Worm (Caenorhabditis elegans) whole organism, L4 larva: ENCODE data around the gene F40F8.4.

Source experiments
- D1046.2 ChIP-seq: fragments of 200-800 bp; sonication (Bioruptor generic); IDR thresholded peaks from 2 replicates; pipeline ENCODE4 v1.3.6; 2022; ENCODE audit warnings: missing genetic modification characterization, missing compliant biosample characterization
- F10B5.3 ChIP-seq: sonication (generic microtip); optimal IDR thresholded peaks from 2 replicates; lab custom pipeline; 2016; ENCODE audit warnings: mild to moderate bottlenecking, missing genetic modification characterization, missing compliant biosample characterization
- F44E2.7 ChIP-seq: fragments of 200-800 bp; sonication (Bioruptor generic); IDR thresholded peaks from 2 replicates; pipeline ENCODE4 v2.1.2; 2022; ENCODE audit warnings: missing genetic modification characterization, missing compliant biosample characterization
- F49E8.2 ChIP-seq: sonication (generic microtip); optimal IDR thresholded peaks from 2 replicates; lab custom pipeline; 2016; ENCODE audit warnings: missing compliant biosample characterization, mild to moderate bottlenecking, missing genetic modification characterization, borderline replicate concordance
- Y48G9A.11 ChIP-seq: fragments of 200-800 bp; sonication (Bioruptor generic); IDR thresholded peaks from 2 replicates; pipeline ENCODE4 v1.3.6; 2022; ENCODE audit warnings: missing genetic modification reagents, missing genetic modification characterization, missing compliant biosample characterization
- Y5F2A.4 ChIP-seq: fragments of 200-800 bp; sonication (Bioruptor generic); optimal IDR thresholded peaks from 2 replicates; lab custom pipeline; 2018; ENCODE audit warnings: mild to moderate bottlenecking, missing genetic modification characterization, missing compliant biosample characterization
- aha-1 ChIP-seq: fragments of 150-350 bp; peaks from one replicate; lab custom pipeline; 2014; ENCODE audit warnings: missing biosample characterization, missing genetic modification characterization
- aly-2 ChIP-seq: sonication (generic microtip); optimal IDR thresholded peaks from 2 replicates; lab custom pipeline; 2018; ENCODE audit warnings: missing biosample characterization, missing genetic modification characterization
- arid-1 ChIP-seq: fragments of 200-800 bp; sonication (Bioruptor generic); conservative IDR thresholded peaks from 2 replicates; pipeline ENCODE4 v1.3.6; 2022; ENCODE audit warnings: missing genetic modification reagents, missing genetic modification characterization, missing compliant biosample characterization
- attf-4 ChIP-seq: sonication (generic microtip); optimal IDR thresholded peaks from 3 replicates; lab custom pipeline; 2017; ENCODE audit warnings: missing biosample characterization, missing genetic modification characterization
- ceh-44 ChIP-seq: fragments of 200-800 bp; sonication (Bioruptor generic); IDR thresholded peaks from 2 replicates; pipeline ENCODE4 v1.3.6; 2022; ENCODE audit warnings: missing genetic modification reagents, missing genetic modification characterization, missing compliant biosample characterization
- ceh-62 ChIP-seq: sonication (generic microtip); optimal IDR thresholded peaks from 2 replicates; lab custom pipeline; 2017; ENCODE audit warnings: missing biosample characterization, missing genetic modification characterization
- ces-1 ChIP-seq: fragments of 150-350 bp; sonication (generic microtip); optimal IDR thresholded peaks from 4 replicates; lab custom pipeline; 2014; ENCODE audit warnings: missing biosample characterization, missing genetic modification reagents, missing genetic modification characterization
- daf-12 ChIP-seq: fragments of 150-350 bp; optimal IDR thresholded peaks from 2 replicates; lab custom pipeline; 2014; ENCODE audit warnings: missing biosample characterization, missing genetic modification reagents, missing genetic modification characterization
- daf-16 ChIP-seq, 3 experiments: sonication (generic microtip); optimal IDR thresholded peaks; 2 replicates each; lab custom pipeline; 2016 to 2017; ENCODE audit warnings: missing genetic modification characterization in 3 of 3, missing genetic modification reagents in 3 of 3, mild to moderate bottlenecking in 2 of 3, missing compliant biosample characterization in 2 of 3, missing biosample characterization in 1 of 3, moderate library complexity in 1 of 3
- dmd-8 ChIP-seq: fragments of 200-800 bp; sonication (Bioruptor generic); IDR thresholded peaks from 2 replicates; pipeline ENCODE4 v1.3.6; 2022; ENCODE audit warnings: missing genetic modification characterization, missing compliant biosample characterization
- dpl-1 ChIP-seq: fragments of 150-350 bp; optimal IDR thresholded peaks from 2 replicates; lab custom pipeline; 2014; ENCODE audit warnings: missing biosample characterization, missing genetic modification reagents, missing genetic modification characterization
- fos-1 ChIP-seq: fragments of 150-350 bp; optimal IDR thresholded peaks from 2 replicates; lab custom pipeline; 2014; ENCODE audit warnings: missing biosample characterization, missing genetic modification characterization
- hif-1 ChIP-seq, 2 experiments: sonication (generic microtip); optimal IDR thresholded peaks; 2 replicates each; lab custom pipeline; 2016 to 2017; ENCODE audit warnings: missing compliant biosample characterization in 2 of 2, missing genetic modification characterization in 2 of 2, missing genetic modification reagents in 2 of 2, missing genotype in 2 of 2, mild to moderate bottlenecking in 1 of 2
- lin-29 ChIP-seq: fragments of 200-800 bp; sonication (Bioruptor generic); IDR thresholded peaks from 2 replicates; pipeline ENCODE4 v1.3.6; 2022; ENCODE audit warnings: missing genetic modification reagents, missing genetic modification characterization, missing compliant biosample characterization
- lsy-2 ChIP-seq, 2 experiments: fragments of 150-350 bp in 1 of 2; sonication (generic microtip) in 1 of 2; optimal IDR thresholded peaks; 2 replicates each; lab custom pipeline; 2014 to 2017; ENCODE audit warnings: missing biosample characterization in 2 of 2, missing genetic modification characterization in 2 of 2
- madf-5 ChIP-seq, 2 experiments: fragments of 200-800 bp; sonication (Bioruptor generic); IDR thresholded peaks; 2 replicates each; pipeline ENCODE4 v1.3.6; 2022; ENCODE audit warnings: missing compliant biosample characterization in 2 of 2, missing genetic modification characterization in 2 of 2
- mdl-1 ChIP-seq, 2 experiments: fragments of 150-350 bp in 1 of 2; sonication (generic microtip) in 1 of 2; optimal IDR thresholded peaks; 2 replicates each; lab custom pipeline; 2014 to 2017; ENCODE audit warnings: missing biosample characterization in 2 of 2, missing genetic modification characterization in 2 of 2
- mes-2 ChIP-seq: sonication (generic microtip); optimal IDR thresholded peaks from 2 replicates; lab custom pipeline; 2016; ENCODE audit warnings: missing genotype, mild to moderate bottlenecking, missing genetic modification characterization, missing compliant biosample characterization; ENCODE audit not compliant: poor library complexity, severe bottlenecking
- mxl-2 ChIP-seq: fragments of 200-800 bp; sonication (Bioruptor generic); conservative IDR thresholded peaks from 2 replicates; pipeline ENCODE4 v1.3.6; 2022; ENCODE audit warnings: missing genetic modification reagents, missing genetic modification characterization, missing compliant biosample characterization
- mxl-3 ChIP-seq: fragments of 200-800 bp; sonication (Bioruptor generic); optimal IDR thresholded peaks from 2 replicates; lab custom pipeline; 2018; ENCODE audit warnings: mild to moderate bottlenecking, missing genetic modification characterization, missing compliant biosample characterization
- nhr-10 ChIP-seq: fragments of 150-350 bp; optimal IDR thresholded peaks from 2 replicates; lab custom pipeline; 2014; ENCODE audit warnings: missing biosample characterization, missing genetic modification characterization
- nhr-102 ChIP-seq: sonication (generic microtip); optimal IDR thresholded peaks from 2 replicates; lab custom pipeline; 2016; ENCODE audit warnings: mild to moderate bottlenecking, missing genetic modification characterization, moderate library complexity, missing compliant biosample characterization
- nhr-11 ChIP-seq: fragments of 150-350 bp; optimal IDR thresholded peaks from 2 replicates; lab custom pipeline; 2014; ENCODE audit warnings: missing biosample characterization, missing genetic modification characterization
- nhr-25 ChIP-seq: sonication (generic microtip); optimal IDR thresholded peaks from 2 replicates; lab custom pipeline; 2017; ENCODE audit warnings: missing genetic modification characterization, mild to moderate bottlenecking, missing compliant biosample characterization, antibody characterized with exemption, moderate library complexity, borderline replicate concordance; ENCODE audit not compliant: insufficient read depth
- nhr-28 ChIP-seq: fragments of 150-350 bp; optimal IDR thresholded peaks from 2 replicates; lab custom pipeline; 2014; ENCODE audit warnings: missing biosample characterization, missing genetic modification characterization
- nhr-48 ChIP-seq: sonication (generic microtip); optimal IDR thresholded peaks from 2 replicates; lab custom pipeline; 2016; ENCODE audit warnings: mild to moderate bottlenecking, missing genetic modification characterization, missing compliant biosample characterization
- nhr-6 ChIP-seq: fragments of 150-350 bp; optimal IDR thresholded peaks from 2 replicates; lab custom pipeline; 2014; ENCODE audit warnings: missing biosample characterization, missing genetic modification characterization
- nhr-77 ChIP-seq: fragments of 150-350 bp; optimal IDR thresholded peaks from 2 replicates; lab custom pipeline; 2014; ENCODE audit warnings: missing biosample characterization, missing genetic modification characterization
- pqm-1 ChIP-seq: sonication (generic microtip); optimal IDR thresholded peaks from 2 replicates; lab custom pipeline; 2017; ENCODE audit warnings: missing biosample characterization, missing genetic modification characterization
- rbr-2 ChIP-seq: sonication (generic microtip); optimal IDR thresholded peaks from 2 replicates; lab custom pipeline; 2016; ENCODE audit warnings: missing genotype, missing genetic modification characterization, missing compliant biosample characterization
- spr-3 ChIP-seq: fragments of 200-800 bp; sonication (Bioruptor generic); optimal IDR thresholded peaks from 2 replicates; lab custom pipeline; 2018; ENCODE audit warnings: mild to moderate bottlenecking, missing genetic modification characterization, missing compliant biosample characterization
- unc-130 ChIP-seq: sonication (generic microtip); optimal IDR thresholded peaks from 2 replicates; lab custom pipeline; 2016; ENCODE audit warnings: missing genetic modification reagents, missing genetic modification characterization, missing compliant biosample characterization
- unc-62 ChIP-seq, 3 experiments: fragments of 150-350 bp in 1 of 3; sonication (generic microtip); optimal IDR thresholded peaks in 2 of 3; peaks in 1 of 3; 1 replicate in 1 of 3; 2 replicates in 2 of 3; lab custom pipeline; 2014 to 2017; ENCODE audit warnings: missing biosample characterization in 3 of 3, missing genetic modification characterization in 3 of 3, missing genetic modification reagents in 3 of 3, missing genotype in 1 of 3

F40F8.4 gene

DNA sequence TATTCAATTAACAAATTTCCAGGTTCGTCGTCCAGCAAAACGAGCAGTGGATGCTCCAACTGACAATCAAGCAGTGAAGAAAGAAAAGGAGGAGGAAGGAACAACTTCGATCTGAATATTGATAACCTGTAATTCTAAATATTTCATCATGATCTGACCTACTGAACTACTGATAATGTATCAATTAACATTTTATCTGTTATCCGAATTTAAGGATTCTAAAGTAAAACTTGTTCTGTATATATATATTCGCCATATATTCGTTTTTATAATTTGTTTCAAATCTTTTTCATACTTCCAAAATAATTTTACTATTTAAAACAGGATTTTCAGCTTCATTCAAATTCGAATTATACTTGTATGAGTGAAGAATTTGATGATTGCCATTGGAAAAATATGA lies 32.2 kb downstream of the F40F8.4 start, which contains the start of gene apc-17:
apc-17 (plus strand) TSS at position 301 of the 400 bp plus-strand sequence.
- no peak for TF ChIP-seq attf-4 (tag; lab: Kevin White, UChicago)
- no peak for TF ChIP-seq fos-1 (tag; lab: Kevin White, UChicago)
- no peak for TF ChIP-seq ceh-62 (tag; lab: Kevin White, UChicago)
- no peak for TF ChIP-seq F10B5.3 (tag; lab: Kevin White, UChicago)
- no peak for TF ChIP-seq aly-2 (tag; lab: Kevin White, UChicago)
- no peak for TF ChIP-seq madf-5 (GFP tag; IDR thresholded peaks at IDR 0.05; lab: Robert Waterston, UW)

ce11 chrII:11105981-11106711 lies 33.9 kb downstream of the F40F8.4 start, which contains the start of gene nasp-1:
TSS of gene nasp-1 (plus strand) at chrII:11106612.
- TF ChIP-seq F49E8.2 (tag; lab: Kevin White, UChicago) (no peak), nhr-11 (tag; lab: Kevin White, UChicago) (no peak), Y48G9A.11 (peak; percentile 25; the same call in 1 of the 2 replicates), daf-16 (GFP tag; optimal IDR thresholded peaks at IDR 0.05; lab: Kevin White, UChicago) (no peak), daf-16 (tag; optimal IDR thresholded peaks at IDR 0.05; lab: Kevin White, UChicago) (peak; percentile 28), dpl-1 (GFP tag; lab: Kevin White, UChicago) (peak; percentile 73), lsy-2 (tag; optimal IDR thresholded peaks at IDR 0.05; lab: Kevin White, UChicago) (peak in 1 of 2 experiments; percentile 80), mes-2 (tag; lab: Kevin White, UChicago) (peak; percentile 86), unc-130 (GFP tag; lab: Kevin White, UChicago) (peak; percentile 18)
- TF ChIP-seq, all 104 proteins: peak for 6

- TF ChIP-seq unc-62 (GFP tag; optimal IDR thresholded peaks at IDR 0.05 in 1 of 2; lab: Kevin White, UChicago) (no peak), unc-62 (tag; optimal IDR thresholded peaks at IDR 0.05; lab: Kevin White, UChicago) (no peak), aha-1 (tag; lab: Kevin White, UChicago) (peak; percentile 89)
Measured at ce11 chrII:11104162-11104561, 35.9 kb downstream of the F40F8.4 start, which contains the start of gene C09H10.9. TSS of gene C09H10.9 (plus strand) at chrII:11104462.

ce11 chrII:11103657-11104056 lies 36.4 kb downstream of the F40F8.4 start, which contains the start of gene C09H10.5:
TSS of gene C09H10.5 (minus strand) at chrII:11103757.
- no peak for TF ChIP-seq ceh-44
- TF ChIP-seq unc-62 (GFP tag; optimal IDR thresholded peaks at IDR 0.05 in 1 of 2; lab: Kevin White, UChicago): peak in 1 of 2 experiments; percentile 17
- no peak for TF ChIP-seq unc-62 (tag; optimal IDR thresholded peaks at IDR 0.05; lab: Kevin White, UChicago)

DNA sequence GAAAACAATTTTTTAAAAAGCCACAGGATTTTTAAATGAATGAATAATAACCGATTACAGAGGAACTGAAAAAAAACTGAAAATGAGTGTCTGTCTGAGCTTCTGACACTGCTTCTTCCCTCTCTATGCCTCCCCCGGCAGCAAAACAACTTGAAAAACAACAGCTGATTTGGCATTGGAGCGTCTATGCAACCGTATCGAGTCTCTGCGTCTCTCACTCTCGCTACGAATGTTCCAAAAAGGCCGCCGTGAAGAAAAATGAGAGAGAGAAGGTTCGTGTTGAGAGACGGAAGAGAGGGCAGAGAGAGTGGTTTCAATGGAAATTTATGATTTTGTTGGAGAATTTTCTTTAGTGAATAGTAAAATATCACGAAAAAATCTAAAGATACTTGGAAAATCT lies 37.0 kb downstream of the F40F8.4 start:
- TF ChIP-seq mxl-3 (peak; percentile 52), rbr-2 (tag; lab: Kevin White, UChicago) (peak; percentile 56), nhr-10 (tag; lab: Kevin White, UChicago) (no peak), nhr-28 (peak; percentile 77), hif-1 (tag; optimal IDR thresholded peaks at IDR 0.05; lab: Kevin White, UChicago) (peak in 1 of 2 experiments; percentile 48), pqm-1 (peak; percentile 73), nhr-25 (tag; lab: Kevin White, UChicago) (no peak), nhr-102 (no peak), mdl-1 (tag; optimal IDR thresholded peaks at IDR 0.05; lab: Kevin White, UChicago) (no peak), Y5F2A.4 (GFP tag; lab: Kevin White, UChicago) (no peak), D1046.2 (GFP tag; lab: Robert Waterston, UW) (no peak), madf-5 (GFP tag; IDR thresholded peaks at IDR 0.05; lab: Robert Waterston, UW) (no peak), F44E2.7 (no peak), dmd-8 (GFP tag; lab: Robert Waterston, UW) (no peak), ces-1 (GFP tag; lab: Kevin White, UChicago) (no peak), ceh-44 (no peak), daf-12 (tag; lab: Kevin White, UChicago) (no peak), nhr-48 (tag; lab: Kevin White, UChicago) (no peak), nhr-11 (tag; lab: Kevin White, UChicago) (peak; percentile 32), mxl-2 (no peak), arid-1 (GFP tag; lab: Robert Waterston, UW) (no peak), daf-16 (GFP tag; optimal IDR thresholded peaks at IDR 0.05; lab: Kevin White, UChicago) (no peak), daf-16 (tag; optimal IDR thresholded peaks at IDR 0.05; lab: Kevin White, UChicago) (peak; percentile 59), nhr-77 (tag; lab: Kevin White, UChicago) (peak; percentile 72), nhr-6 (peak; percentile 76), lin-29 (GFP tag; lab: Robert Waterston, UW) (no peak), spr-3 (GFP tag; lab: Kevin White, UChicago) (no peak), mes-2 (tag; lab: Kevin White, UChicago) (peak; percentile 76)
